Fruit fly (Drosophila melanogaster) whole organism, embryonic: ENCODE data around the gene CG10793.
A peak's percentile ranks its signal among the peaks of the same experiment; 100 is the strongest.

Source experiments
- ATbp ChIP-seq: fragments of 200-800 bp; sonication (Bioruptor generic); optimal IDR thresholded peaks from 2 replicates; lab custom pipeline; 2017; ENCODE audit warnings: missing biosample characterization, mild to moderate bottlenecking, missing genetic modification characterization, missing genetic modification reagents
- Aef1 ChIP-seq: fragments of 200-800 bp; sonication (Bioruptor generic); IDR thresholded peaks from 3 replicates; pipeline ENCODE4 v1.3.6; 2022; ENCODE audit warnings: missing biosample characterization, missing genetic modification characterization
- Asciz ChIP-seq: fragments of 200-800 bp; sonication (Bioruptor generic); optimal IDR thresholded peaks from 2 replicates; lab custom pipeline; 2017; ENCODE audit warnings: missing biosample characterization, mild to moderate bottlenecking, missing genetic modification characterization, missing genetic modification reagents
- Blimp-1 ChIP-seq: fragments of 200-800 bp; sonication (Bioruptor generic); optimal IDR thresholded peaks from 3 replicates; lab custom pipeline; 2018; ENCODE audit warnings: missing biosample characterization, missing genetic modification characterization, mild to moderate bottlenecking, moderate library complexity, missing genetic modification reagents
- CG10209 ChIP-seq: fragments of 200-800 bp; sonication (Bioruptor generic); optimal IDR thresholded peaks from 3 replicates; lab custom pipeline; 2017; ENCODE audit warnings: missing biosample characterization, mild to moderate bottlenecking, missing genetic modification characterization, missing genetic modification reagents
- CG1024 ChIP-seq: fragments of 200-800 bp; sonication (Bioruptor generic); IDR thresholded peaks from 2 replicates; pipeline ENCODE4 v1.3.6; 2022; ENCODE audit warnings: missing biosample characterization, missing genetic modification characterization
- CG11723 ChIP-seq: fragments of 200-800 bp; sonication (Bioruptor generic); optimal IDR thresholded peaks from 2 replicates; lab custom pipeline; 2017; ENCODE audit warnings: missing biosample characterization, mild to moderate bottlenecking, missing genetic modification characterization
- CG12104 ChIP-seq: fragments of 200-800 bp; sonication (Bioruptor generic); optimal IDR thresholded peaks from 3 replicates; lab custom pipeline; 2016; ENCODE audit warnings: missing biosample characterization, missing genetic modification characterization
- CG12299 ChIP-seq: fragments of 200-800 bp; sonication (Bioruptor generic); optimal IDR thresholded peaks from 2 replicates; lab custom pipeline; 2018; ENCODE audit warnings: missing biosample characterization, mild to moderate bottlenecking, missing genetic modification characterization
- CG14050 ChIP-seq: fragments of 200-800 bp; sonication (Bioruptor generic); IDR thresholded peaks from 3 replicates; pipeline ENCODE4 v1.3.6; 2022; ENCODE audit warnings: missing biosample characterization, missing genetic modification characterization
- CG15269 ChIP-seq: fragments of 200-800 bp; sonication (Bioruptor generic); optimal IDR thresholded peaks from 2 replicates; lab custom pipeline; 2018; ENCODE audit warnings: missing biosample characterization, mild to moderate bottlenecking, missing genetic modification characterization, moderate library complexity
- CG17359 ChIP-seq: fragments of 200-800 bp; sonication (Bioruptor generic); optimal IDR thresholded peaks from 3 replicates; lab custom pipeline; 2018; ENCODE audit warnings: missing biosample characterization, mild to moderate bottlenecking, missing genetic modification characterization, moderate library complexity
- CG17385 ChIP-seq: fragments of 200-800 bp; sonication (Bioruptor generic); optimal IDR thresholded peaks from 3 replicates; lab custom pipeline; 2018; ENCODE audit warnings: missing biosample characterization, mild to moderate bottlenecking, missing genetic modification characterization
- CG2875 ChIP-seq: fragments of 200-800 bp; sonication (Bioruptor generic); optimal IDR thresholded peaks from 2 replicates; lab custom pipeline; 2017; ENCODE audit warnings: missing biosample characterization, mild to moderate bottlenecking, missing genetic modification characterization, missing genetic modification reagents
- CG32532 ChIP-seq: fragments of 200-800 bp; sonication (Bioruptor generic); IDR thresholded peaks from 2 replicates; pipeline ENCODE4 v1.3.6; 2022; ENCODE audit warnings: missing biosample characterization, missing genetic modification characterization
- CG6175 ChIP-seq: fragments of 200-800 bp; sonication (Bioruptor generic); IDR thresholded peaks from 3 replicates; pipeline ENCODE4 v1.3.6; 2022; ENCODE audit warnings: missing biosample characterization, missing genetic modification characterization
- CG6272 ChIP-seq: fragments of 200-800 bp; sonication (Bioruptor generic); IDR thresholded peaks from 2 replicates; pipeline ENCODE4 v1.3.6; 2022; ENCODE audit warnings: missing biosample characterization, missing genetic modification characterization
- CG6689 ChIP-seq: fragments of 200-800 bp; sonication (Bioruptor generic); IDR thresholded peaks from 2 replicates; pipeline ENCODE4 v1.3.6; 2022; ENCODE audit warnings: missing biosample characterization, missing genetic modification characterization
- CG7271 ChIP-seq: fragments of 200-800 bp; sonication (Bioruptor generic); optimal IDR thresholded peaks from 2 replicates; lab custom pipeline; 2018; ENCODE audit warnings: missing biosample characterization, mild to moderate bottlenecking, missing genetic modification characterization, moderate library complexity
- CG7786 ChIP-seq: fragments of 200-800 bp; sonication (Bioruptor generic); optimal IDR thresholded peaks from 2 replicates; lab custom pipeline; 2016; ENCODE audit warnings: missing biosample characterization, missing genetic modification characterization
- CG8359 ChIP-seq: fragments of 200-800 bp; sonication (Bioruptor generic); optimal IDR thresholded peaks from 2 replicates; lab custom pipeline; 2017; ENCODE audit warnings: missing biosample characterization, mild to moderate bottlenecking, missing genetic modification characterization, borderline replicate concordance
- CG9817 ChIP-seq: fragments of 200-800 bp; sonication (Bioruptor generic); optimal IDR thresholded peaks from 2 replicates; lab custom pipeline; 2018; ENCODE audit warnings: missing biosample characterization, mild to moderate bottlenecking, missing genetic modification characterization, moderate library complexity
- CTCF ChIP-seq: fragments of 200-800 bp; sonication (Bioruptor generic); optimal IDR thresholded peaks from 2 replicates; lab custom pipeline; 2017; ENCODE audit warnings: missing biosample characterization, mild to moderate bottlenecking, missing genetic modification characterization, moderate library complexity
- Camta ChIP-seq: fragments of 200-800 bp; sonication (Bioruptor generic); optimal IDR thresholded peaks from 2 replicates; lab custom pipeline; 2016; ENCODE audit warnings: missing biosample characterization, missing genetic modification characterization
- Doc2 ChIP-seq: fragments of 200-800 bp; sonication (Bioruptor generic); IDR thresholded peaks from 2 replicates; pipeline ENCODE4 v1.3.6; 2022; ENCODE audit warnings: missing biosample characterization, missing genetic modification characterization
- Elba2 ChIP-seq: fragments of 200-800 bp; sonication (Bioruptor generic); optimal IDR thresholded peaks from 3 replicates; lab custom pipeline; 2016; ENCODE audit warnings: missing biosample characterization, missing genetic modification characterization
- Gsc ChIP-seq: fragments of 200-800 bp; sonication (Bioruptor generic); IDR thresholded peaks from 2 replicates; pipeline ENCODE4 v1.3.6; 2022; ENCODE audit warnings: missing biosample characterization, missing genetic modification characterization
- HLHmδ ChIP-seq: fragments of 200-800 bp; sonication (Bioruptor generic); optimal IDR thresholded peaks from 2 replicates; lab custom pipeline; 2018; ENCODE audit warnings: missing biosample characterization, mild to moderate bottlenecking, missing genetic modification characterization, moderate library complexity
- HmgD ChIP-seq: fragments of 200-800 bp; sonication (Bioruptor generic); optimal IDR thresholded peaks from 3 replicates; lab custom pipeline; 2016; ENCODE audit warnings: missing biosample characterization, missing genetic modification characterization
- Med ChIP-seq: fragments of 200-800 bp; sonication (Bioruptor generic); peaks from one replicate; lab custom pipeline; 2016; ENCODE audit warnings: missing biosample characterization, missing genetic modification characterization, mild to moderate bottlenecking, inconsistent platforms, moderate library complexity
- Mrtf ChIP-seq: fragments of 200-800 bp; sonication (Bioruptor generic); IDR thresholded peaks from 3 replicates; pipeline ENCODE4 v1.3.6; 2022; ENCODE audit warnings: missing biosample characterization, missing genetic modification characterization
- Oli ChIP-seq: fragments of 200-800 bp; sonication (Bioruptor generic); optimal IDR thresholded peaks from 2 replicates; lab custom pipeline; 2018; ENCODE audit warnings: missing biosample characterization, mild to moderate bottlenecking, missing genetic modification characterization, moderate library complexity
- Sry-δ ChIP-seq: fragments of 200-800 bp; sonication (Bioruptor generic); optimal IDR thresholded peaks from 2 replicates; lab custom pipeline; 2016; ENCODE audit warnings: missing biosample characterization, missing genetic modification characterization
- ato ChIP-seq: fragments of 200-800 bp; sonication (Bioruptor generic); IDR thresholded peaks from 2 replicates; pipeline ENCODE4 v1.3.6; 2022; ENCODE audit warnings: missing biosample characterization, missing genetic modification characterization; ENCODE audit not compliant: partially characterized antibody
- cad ChIP-seq: fragments of >200 bp; optimal IDR thresholded peaks from 2 replicates; lab custom pipeline; 2017; ENCODE audit warnings: missing biosample characterization, missing genetic modification characterization
- cg ChIP-seq: fragments of 200-800 bp; sonication (Bioruptor generic); optimal IDR thresholded peaks from 3 replicates; lab custom pipeline; 2019; ENCODE audit warnings: missing biosample characterization, mild to moderate bottlenecking, missing genetic modification characterization, moderate library complexity
- chinmo ChIP-seq: fragments of 200-800 bp; sonication (Bioruptor generic); IDR thresholded peaks from 4 replicates; pipeline ENCODE4 v1.3.6; 2022; ENCODE audit warnings: missing biosample characterization, missing genetic modification characterization; ENCODE audit not compliant: partially characterized antibody
- dm ChIP-seq: fragments of 200-800 bp; sonication (Bioruptor generic); optimal IDR thresholded peaks from 3 replicates; lab custom pipeline; 2016; ENCODE audit warnings: missing biosample characterization, missing genetic modification characterization
- fd102C ChIP-seq: fragments of 200-800 bp; sonication (Bioruptor generic); optimal IDR thresholded peaks from 2 replicates; lab custom pipeline; 2018; ENCODE audit warnings: missing biosample characterization, mild to moderate bottlenecking, missing genetic modification characterization, moderate library complexity
- fd96Cb ChIP-seq: fragments of 200-800 bp; sonication (Bioruptor generic); optimal IDR thresholded peaks from 2 replicates; lab custom pipeline; 2018; ENCODE audit warnings: missing biosample characterization, mild to moderate bottlenecking, missing genetic modification characterization, moderate library complexity
- fru ChIP-seq: fragments of >200 bp; optimal IDR thresholded peaks from 2 replicates; lab custom pipeline; 2017
- gem ChIP-seq: fragments of 200-800 bp; sonication (Bioruptor generic); optimal IDR thresholded peaks from 2 replicates; lab custom pipeline; 2019; ENCODE audit warnings: missing biosample characterization, mild to moderate bottlenecking, missing genetic modification characterization, moderate library complexity
- gro ChIP-seq: fragments of 200-800 bp; sonication (Bioruptor generic); optimal IDR thresholded peaks from 2 replicates; lab custom pipeline; 2016; ENCODE audit warnings: missing biosample characterization, missing genetic modification characterization
- gsb ChIP-seq: fragments of 200-800 bp; sonication (Bioruptor generic); IDR thresholded peaks from 2 replicates; pipeline ENCODE4 v1.3.6; 2022; ENCODE audit warnings: missing biosample characterization, missing genetic modification characterization
- kay ChIP-seq: fragments of 200-800 bp; sonication (Bioruptor generic); optimal IDR thresholded peaks from 2 replicates; lab custom pipeline; 2016; ENCODE audit warnings: missing biosample characterization, missing genetic modification characterization
- maf-S ChIP-seq: fragments of 200-800 bp; sonication (Bioruptor generic); optimal IDR thresholded peaks from 2 replicates; lab custom pipeline; 2016; ENCODE audit warnings: missing biosample characterization, missing genetic modification characterization
- sens ChIP-seq: fragments of 200-800 bp; sonication (Bioruptor generic); peaks from one replicate; lab custom pipeline; 2016; ENCODE audit warnings: missing biosample characterization, missing genetic modification characterization
- sim ChIP-seq: fragments of 200-800 bp; sonication (Bioruptor generic); IDR thresholded peaks from 2 replicates; pipeline ENCODE4 v1.3.6; 2022; ENCODE audit warnings: missing biosample characterization, missing genetic modification characterization
- sima ChIP-seq: fragments of 200-800 bp; sonication (Bioruptor generic); optimal IDR thresholded peaks from 2 replicates; lab custom pipeline; 2016; ENCODE audit warnings: missing biosample characterization, missing genetic modification characterization
- so ChIP-seq: fragments of 200-800 bp; sonication (Bioruptor generic); IDR thresholded peaks from 3 replicates; pipeline ENCODE4 v1.3.6; 2022; ENCODE audit warnings: missing biosample characterization, missing genetic modification characterization
- sob ChIP-seq: fragments of 200-800 bp; sonication (Bioruptor generic); IDR thresholded peaks from 2 replicates; pipeline ENCODE4 v1.3.6; 2022; ENCODE audit warnings: missing biosample characterization, missing genetic modification characterization
- tio ChIP-seq: fragments of 200-800 bp; sonication (Bioruptor generic); optimal IDR thresholded peaks from 2 replicates; lab custom pipeline; 2017; ENCODE audit warnings: missing biosample characterization, missing genetic modification characterization, inconsistent platforms
- wek ChIP-seq: fragments of 200-800 bp; sonication (Bioruptor generic); optimal IDR thresholded peaks from 3 replicates; lab custom pipeline; 2018; ENCODE audit warnings: missing biosample characterization, mild to moderate bottlenecking, missing genetic modification characterization, moderate library complexity

Gene CG10793

DNA sequence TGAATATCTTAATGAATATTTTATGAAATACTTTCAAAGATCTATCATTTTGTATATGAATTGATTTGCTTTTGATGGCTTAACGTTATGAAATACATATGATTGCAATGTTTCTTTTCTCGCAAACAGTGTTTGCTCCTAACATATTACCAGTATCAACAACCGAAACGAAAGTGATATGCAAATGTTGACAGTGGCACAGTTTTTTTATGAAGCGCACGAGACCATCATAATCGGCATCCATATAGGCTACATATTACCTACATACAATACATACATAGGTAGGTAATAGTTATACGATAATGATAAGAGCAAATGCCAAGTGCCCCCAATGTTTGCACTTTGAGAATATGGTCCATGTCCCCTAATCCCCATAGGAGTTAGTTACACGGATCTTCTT is 42.7 kb upstream of the CG10793 start (continued):
- TF ChIP-seq wek (GFP tag; lab: Kevin White, UChicago) = peak; percentile 25
- no peak for TF ChIP-seq Oli
- no peak for TF ChIP-seq HLHmδ
- no peak for TF ChIP-seq maf-S (GFP tag; lab: Kevin White, UChicago)
- TF ChIP-seq CG6272 (GFP tag; lab: Robert Waterston, UW) = no peak
- no peak for TF ChIP-seq fru (lab: Kevin White, UChicago)
- peak; percentile 35 for TF ChIP-seq fd102C (GFP tag; lab: Kevin White, UChicago)
- TF ChIP-seq gem = peak; percentile 23
- no peak for TF ChIP-seq CG14050 (GFP tag; lab: Robert Waterston, UW)
- no peak for TF ChIP-seq CTCF (GFP tag; lab: Kevin White, UChicago)
- TF ChIP-seq CG12104 (GFP tag; lab: Kevin White, UChicago) = no peak
- TF ChIP-seq gsb = no peak
- no peak for TF ChIP-seq Mrtf (GFP tag; lab: Robert Waterston, UW)
- peak; percentile 66 for TF ChIP-seq Med (GFP tag; lab: Kevin White, UChicago)
- TF ChIP-seq CG10209 (GFP tag; lab: Kevin White, UChicago) = no peak
- no peak for TF ChIP-seq dm (GFP tag; lab: Kevin White, UChicago)
- no peak for TF ChIP-seq Aef1 (GFP tag; lab: Robert Waterston, UW)
- TF ChIP-seq chinmo (GFP tag; lab: Robert Waterston, UW) = no peak
- no peak for TF ChIP-seq cg (GFP tag; lab: Kevin White, UChicago)
- TF ChIP-seq CG7271 (tag; lab: Kevin White, UChicago) = no peak
- peak; percentile 60 for TF ChIP-seq Blimp-1 (GFP tag; lab: Kevin White, UChicago)
- TF ChIP-seq CG6689 = no peak
- no peak for TF ChIP-seq Gsc (GFP tag; lab: Robert Waterston, UW)
- TF ChIP-seq sim = no peak
- peak; percentile 51; the same call in 1 of the 2 replicates for TF ChIP-seq CG1024 (GFP tag; lab: Robert Waterston, UW)
- TF ChIP-seq tio (GFP tag; lab: Kevin White, UChicago) = peak; percentile 32
- TF ChIP-seq ATbp (GFP tag; lab: Kevin White, UChicago) = peak; percentile 59
- TF ChIP-seq Sry-δ = no peak
- TF ChIP-seq CG17385 (GFP tag; lab: Kevin White, UChicago) = no peak
- TF ChIP-seq CG11723 (GFP tag; lab: Kevin White, UChicago) = no peak
- TF ChIP-seq Doc2 (GFP tag; lab: Robert Waterston, UW) = no peak
- no peak for TF ChIP-seq CG7786 (GFP tag; lab: Kevin White, UChicago)
- no peak for TF ChIP-seq gro (GFP tag; lab: Kevin White, UChicago)
- no peak for TF ChIP-seq sob (GFP tag; lab: Robert Waterston, UW)
- TF ChIP-seq CG8359 (GFP tag; lab: Kevin White, UChicago) = no peak
- no peak for TF ChIP-seq cad (GFP tag; lab: Kevin White, UChicago)
- no peak for TF ChIP-seq ato (GFP tag; lab: Robert Waterston, UW)
- TF ChIP-seq sens (GFP tag; lab: Kevin White, UChicago) = peak; percentile 72
- no peak for TF ChIP-seq fd96Cb (tag; lab: Kevin White, UChicago)
- TF ChIP-seq CG17359 (tag; lab: Kevin White, UChicago) = peak; percentile 1
- no peak for TF ChIP-seq CG9817 (tag; lab: Kevin White, UChicago)
- TF ChIP-seq sima (GFP tag; lab: Kevin White, UChicago) = no peak
- no peak for TF ChIP-seq Elba2
- peak; percentile 9 for TF ChIP-seq Asciz (GFP tag; lab: Kevin White, UChicago)
- TF ChIP-seq CG2875 (GFP tag; lab: Kevin White, UChicago) = peak; percentile 37
- no peak for TF ChIP-seq CG32532 (GFP tag; lab: Robert Waterston, UW)
- no peak for TF ChIP-seq kay
- peak; percentile 13 for TF ChIP-seq Camta (GFP tag; lab: Kevin White, UChicago)
- no peak for TF ChIP-seq HmgD (GFP tag; lab: Kevin White, UChicago)
- TF ChIP-seq so (GFP tag; lab: Robert Waterston, UW) = peak; percentile 30; the same call in 1 of the 3 replicates
- no peak for TF ChIP-seq CG12299 (tag; lab: Kevin White, UChicago)
- no peak for TF ChIP-seq CG6175
- TF ChIP-seq CG15269 (tag; lab: Kevin White, UChicago) = no peak
